Worm (Caenorhabditis elegans): ENCODE measurements around the gene ZC155.4.

The ZC155.4 gene

ce11 chrIII:5181217-5181616 lies 34.1 kb downstream of the ZC155.4 start:
- TF ChIP-seq dmd-4 (tag; optimal IDR thresholded peaks at IDR 0.05) (no peak), nhr-25 (tag; optimal IDR thresholded peaks at IDR 0.05) (no peak), fos-1 (tag; optimal IDR thresholded peaks at IDR 0.05) (peak; percentile 22), nhr-129 (tag; optimal IDR thresholded peaks at IDR 0.05) (peak; percentile 42)

- TF ChIP-seq nhr-129 (tag; optimal IDR thresholded peaks at IDR 0.05): peak; percentile 33
- TF ChIP-seq ceh-82 (tag; optimal IDR thresholded peaks at IDR 0.05): no peak
- no peak for TF ChIP-seq nhr-12 (tag; optimal IDR thresholded peaks at IDR 0.05)
- TF ChIP-seq sem-4 (tag; optimal IDR thresholded peaks at IDR 0.05): no peak
- TF ChIP-seq fos-1 (tag; optimal IDR thresholded peaks at IDR 0.05): peak; percentile 51
- no peak for TF ChIP-seq Y55F3AM.14 (GFP tag; optimal IDR thresholded peaks at IDR 0.05)
These were observed 34.7 kb downstream of the ZC155.4 start for ce11 chrIII:5180588-5180987.

- TF ChIP-seq crh-2 (tag; optimal IDR thresholded peaks at IDR 0.05): no peak
- TF ChIP-seq elt-3 (tag; optimal IDR thresholded peaks at IDR 0.05): no peak
- no peak for TF ChIP-seq nhr-77 (tag; optimal IDR thresholded peaks at IDR 0.05)
- no peak for TF ChIP-seq mab-5 (tag; optimal IDR thresholded peaks at IDR 0.05)
These were observed 36.1 kb downstream of the ZC155.4 start for ce11 chrIII:5179166-5179565.

- TF ChIP-seq nhr-6 (tag; optimal IDR thresholded peaks at IDR 0.05) (no peak), blmp-1 (tag; optimal IDR thresholded peaks at IDR 0.05; ENCODE audit: insufficient read depth) (no peak), peb-1 (tag; optimal IDR thresholded peaks at IDR 0.05) (no peak), ceh-16 (tag; optimal IDR thresholded peaks at IDR 0.05) (no peak), mbf-1 (tag; optimal IDR thresholded peaks at IDR 0.05) (no peak), unc-55 (GFP tag; optimal IDR thresholded peaks at IDR 0.05) (no peak), lin-11 (tag; optimal IDR thresholded peaks at IDR 0.05) (no peak), nhr-25 (tag; optimal IDR thresholded peaks at IDR 0.05) (no peak)
These were observed 41.7 kb downstream of the ZC155.4 start, which contains the start of gene cid-1 for ce11 chrIII:5173622-5174021. Gene cid-1, plus strand, starts transcription at chrIII:5173922.

ce11 chrIII:5173139-5173538 lies 42.1 kb downstream of the ZC155.4 start, which contains the start of gene emb-1:
Gene emb-1, plus strand, starts transcription at chrIII:5173439.
- TF ChIP-seq lin-13 (GFP tag; optimal IDR thresholded peaks at IDR 0.05): no peak
- no peak for TF ChIP-seq nhr-23 (tag; optimal IDR thresholded peaks at IDR 0.05)
- no peak for TF ChIP-seq nhr-25 (tag; optimal IDR thresholded peaks at IDR 0.05)
- no peak for TF ChIP-seq ceh-16 (tag; optimal IDR thresholded peaks at IDR 0.05)
- TF ChIP-seq unc-39 (tag; optimal IDR thresholded peaks at IDR 0.05): no peak
- no peak for TF ChIP-seq egl-27 (tag; optimal IDR thresholded peaks at IDR 0.05)
- no peak for TF ChIP-seq peb-1 (tag; optimal IDR thresholded peaks at IDR 0.05)
- no peak for TF ChIP-seq Y55F3AM.14 (GFP tag; optimal IDR thresholded peaks at IDR 0.05)
- TF ChIP-seq mbf-1 (tag; optimal IDR thresholded peaks at IDR 0.05): no peak

- no peak for TF ChIP-seq nhr-12 (tag; optimal IDR thresholded peaks at IDR 0.05)
- no peak for TF ChIP-seq nhr-23 (tag; optimal IDR thresholded peaks at IDR 0.05)
- TF ChIP-seq unc-62 (GFP tag; optimal IDR thresholded peaks at IDR 0.05): no peak
- TF ChIP-seq ztf-1 (GFP tag; conservative IDR thresholded peaks at IDR 0.05): 0 out of 2 replicates have a peak, but pooled peaks have one; percentile 89
- TF ChIP-seq egl-27 (tag; optimal IDR thresholded peaks at IDR 0.05): peak; percentile 72
- no peak for TF ChIP-seq unc-39 (tag; optimal IDR thresholded peaks at IDR 0.05)
- peak; percentile 95 for TF ChIP-seq sma-3 (GFP tag; optimal IDR thresholded peaks at IDR 0.05)
- peak; percentile 84 to 90 for TF ChIP-seq lsy-2 (tag; optimal IDR thresholded peaks at IDR 0.05)
- TF ChIP-seq lin-11 (tag; optimal IDR thresholded peaks at IDR 0.05): peak; percentile 83
- TF ChIP-seq nhr-129 (tag; optimal IDR thresholded peaks at IDR 0.05): peak; percentile 89
- TF ChIP-seq elt-3 (tag; optimal IDR thresholded peaks at IDR 0.05): no peak
- TF ChIP-seq sma-9 (GFP tag; optimal IDR thresholded peaks at IDR 0.05): peak; percentile 96
- no peak for TF ChIP-seq sma-9 (tag; optimal IDR thresholded peaks at IDR 0.05)
- TF ChIP-seq fos-1 (tag; optimal IDR thresholded peaks at IDR 0.05): peak; percentile 77
- peak; percentile 74 for TF ChIP-seq snpc-4 (tag; optimal IDR thresholded peaks at IDR 0.05)
- no peak for TF ChIP-seq R02D3.7 (tag; optimal IDR thresholded peaks at IDR 0.05)
- TF ChIP-seq mbf-1 (tag; optimal IDR thresholded peaks at IDR 0.05): no peak
- TF ChIP-seq mab-5 (tag; optimal IDR thresholded peaks at IDR 0.05): peak; percentile 89
- TF ChIP-seq unc-55 (GFP tag; optimal IDR thresholded peaks at IDR 0.05): peak; percentile 97
- no peak for TF ChIP-seq peb-1 (tag; optimal IDR thresholded peaks at IDR 0.05)
- peak; percentile 74 for TF ChIP-seq nhr-6 (tag; optimal IDR thresholded peaks at IDR 0.05)
- no peak for TF ChIP-seq dmd-4 (tag; optimal IDR thresholded peaks at IDR 0.05)
- peak; percentile 94 for TF ChIP-seq C34F6.9 (tag; optimal IDR thresholded peaks at IDR 0.05)
- TF ChIP-seq nhr-77 (tag; optimal IDR thresholded peaks at IDR 0.05): no peak
- TF ChIP-seq aly-2 (tag; optimal IDR thresholded peaks at IDR 0.05): no peak
- no peak for TF ChIP-seq lin-39 (tag; optimal IDR thresholded peaks at IDR 0.05)
- no peak for TF ChIP-seq ama-1 (optimal IDR thresholded peaks at IDR 0.05)
- TF ChIP-seq nhr-10 (tag; optimal IDR thresholded peaks at IDR 0.05): peak; percentile 55
- peak; percentile 94 for TF ChIP-seq lin-13 (GFP tag; optimal IDR thresholded peaks at IDR 0.05)
- TF ChIP-seq ztf-11 (tag; optimal IDR thresholded peaks at IDR 0.05): no peak
- peak; percentile 74 for TF ChIP-seq ceh-82 (tag; optimal IDR thresholded peaks at IDR 0.05)
- peak; percentile 88 for TF ChIP-seq F13H6.1 (tag; optimal IDR thresholded peaks at IDR 0.05)
- peak; percentile 44 for TF ChIP-seq sem-4 (tag; optimal IDR thresholded peaks at IDR 0.05)
- TF ChIP-seq nhr-11 (tag; optimal IDR thresholded peaks at IDR 0.05): no peak
- TF ChIP-seq nhr-25 (tag; optimal IDR thresholded peaks at IDR 0.05): peak; percentile 87
- no peak for TF ChIP-seq alr-1 (tag; optimal IDR thresholded peaks at IDR 0.05)
These were observed 42.8 kb downstream of the ZC155.4 start, which contains the start of gene K10D2.5 for ce11 chrIII:5172470-5172869. Gene K10D2.5, plus strand, starts transcription at chrIII:5172720.
